Worm (Caenorhabditis elegans) whole organism, young adult: ENCODE data around the gene F41G3.20.

Source experiments
- F22D6.2 ChIP-seq: sonication (generic microtip); optimal IDR thresholded peaks from 2 replicates; lab custom pipeline; 2016; ENCODE audit warnings: mild to moderate bottlenecking, missing genetic modification characterization, missing compliant biosample characterization
- F39B2.1 ChIP-seq: fragments of 200-800 bp; sonication (Bioruptor generic); IDR thresholded peaks from 2 replicates; pipeline ENCODE4 v1.3.6; 2022; ENCODE audit warnings: missing genetic modification reagents, missing genetic modification characterization, missing compliant biosample characterization
- ama-1 ChIP-seq, 3 experiments: fragments of 150-350 bp in 1 of 3; sonication (generic microtip) in 2 of 3; optimal IDR thresholded peaks; 2 replicates each; lab custom pipeline; 2014 to 2018; ENCODE audit warnings: missing biosample characterization in 2 of 3, missing genetic modification characterization in 2 of 3, missing genetic modification reagents in 2 of 3
- dpl-1 ChIP-seq: fragments of 150-350 bp; optimal IDR thresholded peaks from 2 replicates; lab custom pipeline; 2014; ENCODE audit warnings: missing biosample characterization, missing genetic modification reagents, missing genetic modification characterization
- rec-8 ChIP-seq, 2 experiments: sonication (generic microtip); optimal IDR thresholded peaks; 2 replicates each; lab custom pipeline; 2016; ENCODE audit warnings: mild to moderate bottlenecking in 2 of 2, missing genetic modification characterization in 2 of 2, missing genetic modification reagents in 2 of 2, missing genotype in 2 of 2, missing biosample characterization in 1 of 2, missing compliant biosample characterization in 1 of 2, moderate library complexity in 1 of 2
- snpc-3.4 ChIP-seq: sonication (generic microtip); optimal IDR thresholded peaks from 2 replicates; lab custom pipeline; 2017; ENCODE audit warnings: missing genetic modification characterization, mild to moderate bottlenecking, missing compliant biosample characterization, antibody characterized with exemption, moderate library complexity, missing genotype, missing genetic modification reagents
- unc-62 ChIP-seq: fragments of 150-350 bp; optimal IDR thresholded peaks from 2 replicates; lab custom pipeline; 2014; ENCODE audit warnings: missing biosample characterization, missing genetic modification reagents, missing genetic modification characterization

ce11 chrII:6779104-6779503 is 28.3 kb upstream of the F41G3.20 start, which contains the start of gene T13C2.7:
- TF ChIP-seq rec-8 (tag; optimal IDR thresholded peaks at IDR 0.05; lab: Kevin White, UChicago) (no peak), dpl-1 (GFP tag; lab: Kevin White, UChicago) (no peak), unc-62 (GFP tag; lab: Kevin White, UChicago) (no peak), F22D6.2 (no peak), snpc-3.4 (no peak), ama-1 (optimal IDR thresholded peaks at IDR 0.05; lab: Kevin White, UChicago) (no peak), ama-1 (GFP tag; optimal IDR thresholded peaks at IDR 0.05; lab: Kevin White, UChicago) (no peak), F39B2.1 (no peak)
